Worm (Caenorhabditis elegans) whole organism, mixed stage, embryonic: ENCODE data around the gene grl-11.

Experiments used
- elt-1 ChIP-seq: sonication (generic microtip); optimal IDR thresholded peaks from 2 replicates; lab custom pipeline; 2017; ENCODE audit warnings: missing genetic modification characterization, mild to moderate bottlenecking, missing compliant biosample characterization, antibody characterized with exemption, moderate library complexity, borderline replicate concordance; ENCODE audit not compliant: insufficient read depth
- lsy-2 ChIP-seq: fragments of 150-350 bp; optimal IDR thresholded peaks from 2 replicates; lab custom pipeline; 2014; ENCODE audit warnings: missing biosample characterization, missing genetic modification characterization
- nhr-12 ChIP-seq: fragments of 150-350 bp; optimal IDR thresholded peaks from 2 replicates; lab custom pipeline; 2014; ENCODE audit warnings: missing biosample characterization, missing genetic modification characterization
- unc-62 ChIP-seq: fragments of 150-350 bp; optimal IDR thresholded peaks from 2 replicates; lab custom pipeline; 2014; ENCODE audit warnings: missing biosample characterization, missing genetic modification reagents, missing genetic modification characterization

ce11 chrIII:9145765-9146164, 27.6 kb upstream of the grl-11 start, which contains the start of gene ZK512.8:
- TF ChIP-seq lsy-2 (tag; lab: Kevin White, UChicago) (no peak), elt-1 (tag; lab: Kevin White, UChicago) (no peak), nhr-12 (tag; lab: Kevin White, UChicago) (no peak), unc-62 (GFP tag; lab: Kevin White, UChicago) (no peak)
